Fruit fly (Drosophila melanogaster) Kc167 (cell line): Measurements from ENCODE around the gene FucT6.

ENCODE experiments used
- Myc ChIP-seq: fragments of >200 bp; optimal IDR thresholded peaks from 2 replicates; lab custom pipeline; 2017; ENCODE audit warnings: missing external identifiers
- h ChIP-seq: fragments of >200 bp; optimal IDR thresholded peaks from 3 replicates; lab custom pipeline; 2018; ENCODE audit warnings: missing external identifiers

DNA sequence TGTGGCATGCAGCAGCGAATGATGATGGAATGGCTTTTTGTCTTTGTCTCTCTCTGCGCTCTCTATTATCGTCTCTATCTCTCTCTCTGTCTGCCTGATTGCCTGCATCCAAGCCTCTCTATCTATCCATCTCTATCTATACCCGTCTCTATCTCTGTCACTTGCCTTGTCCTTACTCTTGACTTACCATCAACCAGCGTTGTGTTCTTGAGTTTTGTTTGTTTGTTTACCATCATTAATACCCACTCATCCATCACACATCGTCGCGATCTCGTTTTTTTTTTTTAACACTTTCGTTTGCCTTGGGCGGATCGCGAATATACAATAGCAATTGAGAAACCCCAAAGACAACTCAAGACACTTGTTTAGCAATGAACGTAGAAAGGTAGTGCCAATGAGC lies 20.1 kb downstream of the FucT6 start:
- TF ChIP-seq h (lab: Kevin White, UChicago) (no peak), Myc (lab: Kevin White, UChicago) (no peak)
